Worm (Caenorhabditis elegans): Measurements from ENCODE around the gene bre-5.

Gene bre-5

ce11 chrIV:12032383-12032782, 18.6 kb downstream of the bre-5 start (continued):
- no peak; the same call in 1 of the 2 replicates for TF ChIP-seq vab-7 (GFP tag; IDR thresholded peaks at IDR 0.05)
- no peak for TF ChIP-seq F44E2.7 (GFP tag; IDR thresholded peaks at IDR 0.05)
- no peak for TF ChIP-seq F49E8.2 (tag; optimal IDR thresholded peaks at IDR 0.05; ENCODE audit: borderline replicate concordance)
- TF ChIP-seq D1046.2 (GFP tag; IDR thresholded peaks at IDR 0.05) = no peak; the same call in 1 of the 2 replicates
- no peak for TF ChIP-seq unc-39 (tag; optimal IDR thresholded peaks at IDR 0.05)
- no peak for TF ChIP-seq spr-3 (GFP tag; optimal IDR thresholded peaks at IDR 0.05)
- TF ChIP-seq set-16 (GFP tag; IDR thresholded peaks at IDR 0.05) = peak; percentile 62
- TF ChIP-seq saeg-2 (GFP tag; IDR thresholded peaks at IDR 0.05) = peak; percentile 66
- TF ChIP-seq zip-2 (tag; optimal IDR thresholded peaks at IDR 0.05) = peak; percentile 65
- TF ChIP-seq T26A8.4 (GFP tag; IDR thresholded peaks at IDR 0.05) = peak; percentile 90
- peak; percentile 94 for TF ChIP-seq mep-1 (tag; optimal IDR thresholded peaks at IDR 0.05)
- TF ChIP-seq lin-13 (GFP tag; optimal IDR thresholded peaks at IDR 0.05) = peak; percentile 85
- no peak for TF ChIP-seq daf-8 (GFP tag; IDR thresholded peaks at IDR 0.05)
- peak; percentile 73 for TF ChIP-seq lin-38 (GFP tag; IDR thresholded peaks at IDR 0.05)
- no peak for TF ChIP-seq Y5F2A.4 (GFP tag; optimal IDR thresholded peaks at IDR 0.05)
- peak; percentile 33 for TF ChIP-seq cey-2 (tag; optimal IDR thresholded peaks at IDR 0.05; ENCODE audit: borderline replicate concordance, insufficient read depth)

DNA sequence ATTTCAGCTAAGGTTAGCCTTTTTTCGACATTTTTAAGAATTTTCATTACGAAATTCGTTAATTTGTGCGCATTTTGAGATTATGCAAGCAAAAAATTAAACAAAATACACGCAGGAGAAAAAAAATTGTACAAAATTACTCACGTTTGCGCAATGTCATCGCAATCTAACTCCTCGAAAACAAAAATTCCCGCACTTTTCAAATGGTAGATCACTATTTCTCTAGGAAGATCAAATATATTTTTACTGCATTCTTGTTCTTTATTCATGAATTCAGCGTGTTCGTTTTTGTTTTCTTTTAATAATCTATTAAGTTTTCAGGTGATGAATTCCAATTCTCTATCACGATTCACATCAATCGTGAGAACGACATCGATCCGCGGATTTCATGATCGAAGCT, 20.0 kb downstream of the bre-5 start, which contains the start of the genes T12G3.6 and mrpl-51:
TSS of gene T12G3.6 (minus strand) at position 269 of the 400 bp plus-strand sequence.
TSS of gene mrpl-51 (plus strand) at position 322 of the 400 bp plus-strand sequence.
- TF ChIP-seq nhr-42 (GFP tag; IDR thresholded peaks at IDR 0.05) = no peak
- no peak for TF ChIP-seq fkh-10 (GFP tag; optimal IDR thresholded peaks at IDR 0.05)
- peak in 1 of 2 experiments; percentile 63 for TF ChIP-seq unc-62 (GFP tag; optimal IDR thresholded peaks at IDR 0.05 in 1 of 2)
- TF ChIP-seq unc-62 (tag; optimal IDR thresholded peaks at IDR 0.05) = no peak
- peak; percentile 38 for TF ChIP-seq aha-1 (tag)
- TF ChIP-seq rbr-2 (tag; optimal IDR thresholded peaks at IDR 0.05) = no peak
- no peak for TF ChIP-seq skn-1 (tag; optimal IDR thresholded peaks at IDR 0.05)

DNA sequence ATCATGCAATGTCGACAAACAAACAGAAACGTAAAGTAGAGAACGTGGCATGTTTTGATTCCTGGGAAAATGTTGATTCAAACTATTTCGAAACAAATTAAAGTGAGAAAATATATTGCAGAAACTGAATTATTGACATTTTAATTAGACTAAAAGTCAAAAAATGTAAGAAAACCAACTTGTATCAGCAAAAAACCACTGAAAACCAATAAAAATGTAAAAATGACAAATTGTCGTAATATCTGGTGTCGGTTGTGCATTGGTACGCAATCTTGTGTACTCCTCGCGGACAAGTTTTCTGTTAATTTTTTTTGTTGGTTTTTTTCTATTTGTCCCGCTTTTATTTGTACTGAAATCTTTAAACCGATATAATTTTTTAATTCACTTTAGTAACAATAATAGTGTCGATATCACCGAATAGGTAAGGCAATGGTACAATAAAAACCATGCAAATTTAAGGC, 21.3 kb downstream of the bre-5 start, which contains the start of gene T12G3.11:
TSS of gene T12G3.11 (minus strand) at position 51 of the 461 bp plus-strand sequence.
- TF ChIP-seq R02D3.7 (tag; optimal IDR thresholded peaks at IDR 0.05) (no peak), lin-13 (GFP tag; optimal IDR thresholded peaks at IDR 0.05) (no peak), F10B5.3 (tag; optimal IDR thresholded peaks at IDR 0.05) (no peak), lir-3 (tag; optimal IDR thresholded peaks at IDR 0.05) (no peak), unc-62 (GFP tag; optimal IDR thresholded peaks at IDR 0.05 in 1 of 2) (no peak), unc-62 (tag; optimal IDR thresholded peaks at IDR 0.05) (no peak), daf-16 (GFP tag; optimal IDR thresholded peaks at IDR 0.05) (no peak), daf-16 (tag; optimal IDR thresholded peaks at IDR 0.05) (peak; percentile 44), nhr-102 (tag; optimal IDR thresholded peaks at IDR 0.05) (no peak), lin-38 (GFP tag; IDR thresholded peaks at IDR 0.05) (peak; percentile 42), nhr-6 (tag; optimal IDR thresholded peaks at IDR 0.05) (no peak), lsy-2 (tag; optimal IDR thresholded peaks at IDR 0.05) (peak in 1 of 2 experiments; percentile 79), dmd-6 (GFP tag; IDR thresholded peaks at IDR 0.05) (0 out of 2 replicates have a peak, but pooled peaks have one; percentile 8), fos-1 (tag; optimal IDR thresholded peaks at IDR 0.05) (no peak), tag-97 (GFP tag; IDR thresholded peaks at IDR 0.05) (no peak), ztf-11 (tag; optimal IDR thresholded peaks at IDR 0.05) (no peak), D1046.2 (GFP tag; IDR thresholded peaks at IDR 0.05) (no peak), zfp-2 (tag; optimal IDR thresholded peaks at IDR 0.05) (no peak), egl-43 (GFP tag; IDR thresholded peaks at IDR 0.05) (no peak), ztf-7 (tag; optimal IDR thresholded peaks at IDR 0.05) (peak; percentile 86), snpc-4 (tag; optimal IDR thresholded peaks at IDR 0.05) (no peak), dpl-1 (GFP tag; optimal IDR thresholded peaks at IDR 0.05) (peak; percentile 61), mdl-1 (tag; optimal IDR thresholded peaks at IDR 0.05) (no peak), nhr-111 (GFP tag; optimal IDR thresholded peaks at IDR 0.05) (no peak), mep-1 (tag; optimal IDR thresholded peaks at IDR 0.05) (peak; percentile 29), hmg-1.1 (GFP tag; IDR thresholded peaks at IDR 0.05) (no peak), hlh-30 (tag; optimal IDR thresholded peaks at IDR 0.05; ENCODE audit: insufficient read depth) (peak; percentile 12), nhr-25 (tag; optimal IDR thresholded peaks at IDR 0.05; ENCODE audit: borderline replicate concordance, insufficient read depth) (no peak), hif-1 (tag; optimal IDR thresholded peaks at IDR 0.05) (no peak), sdz-12 (GFP tag; optimal IDR thresholded peaks at IDR 0.05) (no peak), spr-1 (tag; optimal IDR thresholded peaks at IDR 0.05) (no peak), ceh-28 (tag; optimal IDR thresholded peaks at IDR 0.05) (no peak)

All from whole organism, L4 larva.